Fruit fly (Drosophila melanogaster) whole organism, prepupa: ENCODE results near the gene Hel25E.

ENCODE experiments used
- Blimp-1 ChIP-seq: fragments of 200-800 bp; sonication (Bioruptor generic); optimal IDR thresholded peaks from 3 replicates; lab custom pipeline; 2017; ENCODE audit warnings: missing biosample characterization, missing genetic modification characterization, mild to moderate bottlenecking, moderate library complexity, missing genetic modification reagents
- CG10669 ChIP-seq: fragments of 200-800 bp; sonication (Bioruptor generic); optimal IDR thresholded peaks from 3 replicates; lab custom pipeline; 2018; ENCODE audit warnings: missing biosample characterization, mild to moderate bottlenecking, missing genetic modification characterization, moderate library complexity
- CG11294 ChIP-seq: fragments of 200-800 bp; sonication (Bioruptor generic); IDR thresholded peaks from 2 replicates; pipeline ENCODE4 v1.3.6; 2022; ENCODE audit warnings: missing biosample characterization, missing genetic modification characterization
- CG11762 ChIP-seq: fragments of 200-800 bp; sonication (Bioruptor generic); optimal IDR thresholded peaks from 3 replicates; lab custom pipeline; 2016; ENCODE audit warnings: missing biosample characterization, missing genetic modification characterization; ENCODE audit not compliant: insufficient read depth
- CG11902 ChIP-seq: fragments of 200-800 bp; sonication (Bioruptor generic); optimal IDR thresholded peaks from 3 replicates; lab custom pipeline; 2016; ENCODE audit warnings: missing biosample characterization, missing genetic modification characterization
- CG1621 ChIP-seq: fragments of 200-800 bp; sonication (Bioruptor generic); optimal IDR thresholded peaks from 3 replicates; lab custom pipeline; 2018; ENCODE audit warnings: missing biosample characterization, mild to moderate bottlenecking, missing genetic modification characterization
- CG16779 ChIP-seq: fragments of 200-800 bp; sonication (Bioruptor generic); optimal IDR thresholded peaks from 3 replicates; lab custom pipeline; 2017; ENCODE audit warnings: missing biosample characterization, mild to moderate bottlenecking, missing genetic modification characterization
- CG3032 ChIP-seq: fragments of 200-800 bp; optimal IDR thresholded peaks from 2 replicates; lab custom pipeline; 2019; ENCODE audit warnings: missing biosample characterization, mild to moderate bottlenecking, missing genetic modification characterization, moderate library complexity
- CG31627 ChIP-seq: fragments of 200-800 bp; sonication (Bioruptor generic); optimal IDR thresholded peaks from 3 replicates; lab custom pipeline; 2016; ENCODE audit warnings: missing biosample characterization, missing genetic modification characterization
- CG3919 ChIP-seq: fragments of 200-800 bp; sonication (Bioruptor generic); optimal IDR thresholded peaks from 3 replicates; lab custom pipeline; 2016; ENCODE audit warnings: missing biosample characterization, missing genetic modification characterization
- CG4318 ChIP-seq: fragments of 200-800 bp; sonication (Bioruptor generic); optimal IDR thresholded peaks from 3 replicates; lab custom pipeline; 2017; ENCODE audit warnings: missing biosample characterization, mild to moderate bottlenecking, missing genetic modification characterization
- CG6276 ChIP-seq: fragments of 200-800 bp; sonication (Bioruptor generic); optimal IDR thresholded peaks from 2 replicates; lab custom pipeline; 2017; ENCODE audit warnings: missing biosample characterization, mild to moderate bottlenecking, missing genetic modification characterization
- CG6792 ChIP-seq: fragments of 200-800 bp; sonication (Bioruptor generic); optimal IDR thresholded peaks from 3 replicates; lab custom pipeline; 2016; ENCODE audit warnings: missing biosample characterization, missing genetic modification characterization
- CG6808 ChIP-seq: fragments of 200-800 bp; sonication (Bioruptor generic); optimal IDR thresholded peaks from 3 replicates; lab custom pipeline; 2017; ENCODE audit warnings: missing biosample characterization, missing genetic modification characterization, mild to moderate bottlenecking, moderate library complexity, missing genetic modification reagents
- CG6854 ChIP-seq: fragments of 200-800 bp; sonication (Bioruptor generic); optimal IDR thresholded peaks from 2 replicates; lab custom pipeline; 2017; ENCODE audit warnings: missing biosample characterization, mild to moderate bottlenecking, missing genetic modification characterization
- CG7368 ChIP-seq: fragments of 200-800 bp; sonication (Bioruptor generic); optimal IDR thresholded peaks from 3 replicates; lab custom pipeline; 2016; ENCODE audit warnings: missing biosample characterization, missing genetic modification characterization
- CG8119 ChIP-seq: fragments of 200-800 bp; sonication (Bioruptor generic); IDR thresholded peaks from 3 replicates; pipeline ENCODE4 v1.3.6; 2022; ENCODE audit warnings: missing biosample characterization, missing genetic modification characterization
- CG8319 ChIP-seq: fragments of 200-800 bp; sonication (Bioruptor generic); optimal IDR thresholded peaks from 3 replicates; lab custom pipeline; 2016; ENCODE audit warnings: missing biosample characterization, missing genetic modification characterization
- CG8632 ChIP-seq: fragments of 200-800 bp; sonication (Bioruptor generic); optimal IDR thresholded peaks from 3 replicates; lab custom pipeline; 2016; ENCODE audit warnings: missing biosample characterization, missing genetic modification characterization
- CG9139 ChIP-seq: fragments of 200-800 bp; sonication (Bioruptor generic); optimal IDR thresholded peaks from 3 replicates; lab custom pipeline; 2017; ENCODE audit warnings: missing biosample characterization, mild to moderate bottlenecking, missing genetic modification characterization
- Eip75B ChIP-seq: fragments of 200-800 bp; sonication (Bioruptor generic); optimal IDR thresholded peaks from 3 replicates; lab custom pipeline; 2016; ENCODE audit warnings: missing biosample characterization, missing genetic modification characterization
- Eip78C ChIP-seq: fragments of 200-800 bp; sonication (Bioruptor generic); peaks from one replicate; lab custom pipeline; 2016; ENCODE audit warnings: missing biosample characterization, missing genetic modification characterization
- Eip93F ChIP-seq: fragments of 200-800 bp; sonication (Bioruptor generic); optimal IDR thresholded peaks from 2 replicates; lab custom pipeline; 2016; ENCODE audit warnings: missing biosample characterization, mild to moderate bottlenecking, missing genetic modification characterization
- Ets21C ChIP-seq: fragments of 200-800 bp; sonication (Bioruptor generic); optimal IDR thresholded peaks from 3 replicates; lab custom pipeline; 2016; ENCODE audit warnings: missing biosample characterization, missing genetic modification characterization
- Ets96B ChIP-seq: fragments of 200-800 bp; optimal IDR thresholded peaks from 2 replicates; lab custom pipeline; 2019; ENCODE audit warnings: missing biosample characterization, mild to moderate bottlenecking, missing genetic modification characterization, moderate library complexity
- Gug ChIP-seq: fragments of 200-800 bp; sonication (Bioruptor generic); IDR thresholded peaks from 2 replicates; pipeline ENCODE4 v1.3.6; 2022; ENCODE audit warnings: missing biosample characterization, missing genetic modification characterization
- Hr38 ChIP-seq: sonication (Bioruptor generic); optimal IDR thresholded peaks from 2 replicates; lab custom pipeline; 2016; ENCODE audit warnings: missing biosample characterization, missing genetic modification characterization
- Hr39 ChIP-seq: fragments of 200-800 bp; sonication (Bioruptor generic); optimal IDR thresholded peaks from 2 replicates; lab custom pipeline; 2016; ENCODE audit warnings: missing biosample characterization, missing genetic modification characterization
- Hr4 ChIP-seq: fragments of 200-800 bp; sonication (Bioruptor generic); optimal IDR thresholded peaks from 3 replicates; lab custom pipeline; 2016; ENCODE audit warnings: missing biosample characterization, missing genetic modification characterization
- Lpt ChIP-seq: fragments of 200-800 bp; sonication (Bioruptor generic); optimal IDR thresholded peaks from 3 replicates; lab custom pipeline; 2016; ENCODE audit warnings: missing biosample characterization, missing genetic modification characterization
- Met ChIP-seq: fragments of 200-800 bp; sonication (Bioruptor generic); optimal IDR thresholded peaks from 3 replicates; lab custom pipeline; 2016; ENCODE audit warnings: missing biosample characterization, missing genetic modification characterization
- Smox ChIP-seq: fragments of 200-800 bp; sonication (Bioruptor generic); optimal IDR thresholded peaks from 3 replicates; lab custom pipeline; 2016; ENCODE audit warnings: missing biosample characterization, missing genetic modification characterization
- Sox102F ChIP-seq: fragments of 200-800 bp; sonication (Bioruptor generic); optimal IDR thresholded peaks from 2 replicates; lab custom pipeline; 2016; ENCODE audit warnings: missing biosample characterization, mild to moderate bottlenecking, missing genetic modification characterization
- Sox14 ChIP-seq: fragments of 200-800 bp; sonication (Bioruptor generic); optimal IDR thresholded peaks from 3 replicates; lab custom pipeline; 2016; ENCODE audit warnings: missing biosample characterization, missing genetic modification characterization
- Sox15 ChIP-seq: fragments of 200-800 bp; sonication (Bioruptor generic); optimal IDR thresholded peaks from 3 replicates; lab custom pipeline; 2016; ENCODE audit warnings: missing biosample characterization, missing genetic modification characterization
- acj6 ChIP-seq: fragments of 200-800 bp; sonication (Bioruptor generic); optimal IDR thresholded peaks from 3 replicates; lab custom pipeline; 2016; ENCODE audit warnings: missing biosample characterization, missing genetic modification characterization
- dac ChIP-seq: fragments of 200-800 bp; sonication (Bioruptor generic); optimal IDR thresholded peaks from 2 replicates; lab custom pipeline; 2017; ENCODE audit warnings: missing biosample characterization, mild to moderate bottlenecking, missing genetic modification characterization
- dsx ChIP-seq: fragments of 200-800 bp; optimal IDR thresholded peaks from 3 replicates; lab custom pipeline; 2019; ENCODE audit warnings: missing biosample characterization, mild to moderate bottlenecking, missing genetic modification characterization, moderate library complexity; ENCODE audit not compliant: poor library complexity, severe bottlenecking
- eg ChIP-seq: fragments of 200-800 bp; sonication (Bioruptor generic); IDR thresholded peaks from 3 replicates; pipeline ENCODE4 v1.3.6; 2022; ENCODE audit warnings: missing biosample characterization, missing genetic modification characterization
- esn ChIP-seq: fragments of 200-800 bp; sonication (Bioruptor generic); optimal IDR thresholded peaks from 2 replicates; lab custom pipeline; 2016; ENCODE audit warnings: missing biosample characterization, mild to moderate bottlenecking, missing genetic modification characterization, moderate library complexity
- fd59A ChIP-seq: fragments of 200-800 bp; sonication (Bioruptor generic); optimal IDR thresholded peaks from 2 replicates; lab custom pipeline; 2017; ENCODE audit warnings: missing biosample characterization, mild to moderate bottlenecking, missing genetic modification characterization, missing genetic modification reagents
- fkh ChIP-seq: fragments of 200-800 bp; sonication (Bioruptor generic); optimal IDR thresholded peaks from 3 replicates; lab custom pipeline; 2017; ENCODE audit warnings: missing biosample characterization, mild to moderate bottlenecking, missing genetic modification characterization, moderate library complexity
- lz ChIP-seq: fragments of 200-800 bp; sonication (Bioruptor generic); optimal IDR thresholded peaks from 3 replicates; lab custom pipeline; 2016; ENCODE audit warnings: missing biosample characterization, missing genetic modification characterization
- net ChIP-seq: fragments of 200-800 bp; sonication (Bioruptor generic); optimal IDR thresholded peaks from 3 replicates; lab custom pipeline; 2016; ENCODE audit warnings: missing biosample characterization, missing genetic modification characterization
- pdm3 ChIP-seq: fragments of 200-800 bp; sonication (Bioruptor generic); optimal IDR thresholded peaks from 3 replicates; lab custom pipeline; 2016; ENCODE audit warnings: missing biosample characterization, missing genetic modification characterization
- salr ChIP-seq, 2 experiments: fragments of 200-800 bp; sonication (Bioruptor generic); optimal IDR thresholded peaks; 3 replicates each; lab custom pipeline; 2016 to 2018; ENCODE audit warnings: missing biosample characterization in 2 of 2, missing genetic modification characterization in 2 of 2, mild to moderate bottlenecking in 1 of 2
- spab ChIP-seq: fragments of 200-800 bp; sonication (Bioruptor generic); optimal IDR thresholded peaks from 2 replicates; lab custom pipeline; 2017; ENCODE audit warnings: missing biosample characterization, mild to moderate bottlenecking, missing genetic modification characterization, missing genetic modification reagents
- ss ChIP-seq, 2 experiments: fragments of 200-800 bp; sonication (Bioruptor generic); optimal IDR thresholded peaks; 2 replicates in 1 of 2; 3 replicates in 1 of 2; lab custom pipeline; 2017 to 2018; ENCODE audit warnings: mild to moderate bottlenecking in 2 of 2, missing biosample characterization in 2 of 2, missing genetic modification characterization in 2 of 2, moderate library complexity in 1 of 2
- svp ChIP-seq: fragments of 200-800 bp; sonication (Bioruptor generic); peaks from one replicate; lab custom pipeline; 2016; ENCODE audit warnings: missing biosample characterization, missing genetic modification characterization
- vri ChIP-seq: fragments of 200-800 bp; sonication (Bioruptor generic); optimal IDR thresholded peaks from 3 replicates; lab custom pipeline; 2016; ENCODE audit warnings: missing biosample characterization, mild to moderate bottlenecking, missing genetic modification characterization

The Hel25E gene

dm6 chr2L:5546518-5547287 lies 4.6 kb upstream of the Hel25E start, which contains the start of gene Oscillin:
Oscillin (plus strand) TSS chr2L:5547086.
- TF ChIP-seq CG11294 (GFP tag; lab: Robert Waterston, UW) (peak; percentile 30), acj6 (GFP tag; lab: Kevin White, UChicago) (peak; percentile 79), Hr4 (peak; percentile 65), Gug (GFP tag; lab: Robert Waterston, UW) (peak; percentile 63), Eip78C (GFP tag; lab: Kevin White, UChicago) (peak; percentile 96), CG6854 (GFP tag; lab: Kevin White, UChicago) (peak; percentile 51), CG4318 (GFP tag; lab: Kevin White, UChicago) (no peak), Sox102F (GFP tag; lab: Kevin White, UChicago) (peak; percentile 36), CG9139 (no peak), CG8119 (GFP tag; lab: Robert Waterston, UW) (peak; percentile 57; the same call in 1 of the 3 replicates), spab (GFP tag; lab: Kevin White, UChicago) (peak; percentile 70), Ets96B (tag; lab: Kevin White, UChicago) (peak; percentile 81), Eip93F (GFP tag; lab: Kevin White, UChicago) (no peak), CG7368 (peak; percentile 56), Hr39 (GFP tag; lab: Kevin White, UChicago) (peak; percentile 27), CG6808 (GFP tag; lab: Kevin White, UChicago) (peak; percentile 77), vri (GFP tag; lab: Kevin White, UChicago) (peak; percentile 39), CG6276 (GFP tag; lab: Kevin White, UChicago) (peak; percentile 55), CG11762 (GFP tag; lab: Kevin White, UChicago) (peak; percentile 66), ss (GFP tag; optimal IDR thresholded peaks at IDR 0.05; lab: Kevin White, UChicago) (peak; percentile 55 to 80), Lpt (GFP tag; lab: Kevin White, UChicago) (no peak), pdm3 (GFP tag; lab: Kevin White, UChicago) (peak; percentile 39), CG1621 (no peak), CG6792 (GFP tag; lab: Kevin White, UChicago) (peak; percentile 68), Met (GFP tag; lab: Kevin White, UChicago) (peak; percentile 53), CG8319 (GFP tag; lab: Kevin White, UChicago) (peak; percentile 52), Blimp-1 (GFP tag; lab: Kevin White, UChicago) (peak; percentile 97), Smox (peak; percentile 65), CG16779 (tag; lab: Kevin White, UChicago) (peak; percentile 22), net (GFP tag; lab: Kevin White, UChicago) (peak; percentile 80), lz (peak; percentile 70), esn (GFP tag; lab: Kevin White, UChicago) (peak; percentile 53), Eip75B (GFP tag; lab: Kevin White, UChicago) (peak; percentile 70), fkh (GFP tag; lab: Kevin White, UChicago) (no peak), Hr38 (GFP tag; lab: Kevin White, UChicago) (no peak), CG11902 (peak; percentile 52), CG10669 (GFP tag; lab: Kevin White, UChicago) (peak; percentile 62), CG3032 (tag; lab: Kevin White, UChicago) (peak; percentile 80), CG8632 (GFP tag; lab: Kevin White, UChicago) (peak; percentile 70), Sox14 (GFP tag; lab: Kevin White, UChicago) (peak; percentile 38), CG31627 (GFP tag; lab: Kevin White, UChicago) (peak; percentile 68), dac (no peak), Sox15 (GFP tag; lab: Kevin White, UChicago) (peak; percentile 55), eg (GFP tag; lab: Robert Waterston, UW) (peak; percentile 86), salr (GFP tag; optimal IDR thresholded peaks at IDR 0.05; lab: Kevin White, UChicago) (peak in 1 of 2 experiments; percentile 67), CG3919 (GFP tag; lab: Kevin White, UChicago) (peak; percentile 76), Ets21C (no peak), dsx (GFP tag; lab: Kevin White, UChicago) (peak; percentile 71), fd59A (GFP tag; lab: Kevin White, UChicago) (peak; percentile 6), svp (GFP tag; lab: Kevin White, UChicago) (peak; percentile 96)
